Fruit fly (Drosophila melanogaster): ENCODE measurements around the gene ninaA.

The ninaA gene

dm6 chr2L:870749-871418, 6.2 kb upstream of the ninaA start (continued):
- TF ChIP-seq Rfx (GFP tag; IDR thresholded peaks at IDR 0.05) (peak; percentile 76), dm (GFP tag; optimal IDR thresholded peaks at IDR 0.05) (peak; percentile 93), Abd-B (GFP tag; optimal IDR thresholded peaks at IDR 0.05) (peak; percentile 51), seq (GFP tag; IDR thresholded peaks at IDR 0.05) (peak; percentile 47; the same call in 1 of the 2 replicates), CG7928 (GFP tag; optimal IDR thresholded peaks at IDR 0.05) (peak; percentile 95), B-H2 (GFP tag; optimal IDR thresholded peaks at IDR 0.05) (peak; percentile 11), bsh (GFP tag; optimal IDR thresholded peaks at IDR 0.05) (peak in 1 of 2 experiments; percentile 68), Meics (GFP tag; optimal IDR thresholded peaks at IDR 0.05) (peak; percentile 64), CG3065 (GFP tag; optimal IDR thresholded peaks at IDR 0.05) (peak; percentile 48), prd (optimal IDR thresholded peaks at IDR 0.05) (no peak), prd (GFP tag; IDR thresholded peaks at IDR 0.05) (peak; percentile 75), CG2889 (GFP tag; IDR thresholded peaks at IDR 0.05) (no peak), CG11723 (GFP tag; optimal IDR thresholded peaks at IDR 0.05) (peak; percentile 39), Lhr (GFP tag; optimal IDR thresholded peaks at IDR 0.05) (peak; percentile 41), Lim3 (GFP tag; IDR thresholded peaks at IDR 0.05) (no peak), nerfin-2 (GFP tag; IDR thresholded peaks at IDR 0.05; ENCODE audit: partially characterized antibody) (peak; percentile 11; the same call in 1 of the 2 replicates), schlank (tag; optimal IDR thresholded peaks at IDR 0.05) (peak; percentile 64), caup (GFP tag; optimal IDR thresholded peaks at IDR 0.05; ENCODE audit: severe bottlenecking) (peak; percentile 61), HLH3B (GFP tag; IDR thresholded peaks at IDR 0.05) (peak; percentile 64), CG18476 (GFP tag; optimal IDR thresholded peaks at IDR 0.05) (peak; percentile 62), CG8290 (GFP tag; optimal IDR thresholded peaks at IDR 0.05) (no peak), CG8290 (tag; optimal IDR thresholded peaks at IDR 0.05) (peak in 1 of 2 experiments; percentile 59), nom (GFP tag; optimal IDR thresholded peaks at IDR 0.05) (no peak), CG1832 (GFP tag; optimal IDR thresholded peaks at IDR 0.05) (no peak), cad (GFP tag; optimal IDR thresholded peaks at IDR 0.05) (no peak), sim (GFP tag; IDR thresholded peaks at IDR 0.05) (no peak), Hand (GFP tag; optimal IDR thresholded peaks at IDR 0.05) (no peak), CG8281 (tag; optimal IDR thresholded peaks at IDR 0.05) (no peak), CG16863 (GFP tag; optimal IDR thresholded peaks at IDR 0.05) (peak; percentile 69), exex (tag; optimal IDR thresholded peaks at IDR 0.05) (peak; percentile 4), sens-2 (GFP tag; IDR thresholded peaks at IDR 0.05) (peak; percentile 41; the same call in 1 of the 2 replicates), pb (GFP tag; optimal IDR thresholded peaks at IDR 0.05) (peak; percentile 61), odd (GFP tag; optimal IDR thresholded peaks at IDR 0.05) (peak; percentile 39), Nf-YC (tag; optimal IDR thresholded peaks at IDR 0.05) (peak; percentile 49), da (GFP tag; optimal IDR thresholded peaks at IDR 0.05) (no peak), Sry-β (GFP tag; optimal IDR thresholded peaks at IDR 0.05) (no peak), bowl (GFP tag; IDR thresholded peaks at IDR 0.05) (no peak), CG7745 (tag; optimal IDR thresholded peaks at IDR 0.05) (no peak), CG8765 (GFP tag; IDR thresholded peaks at IDR 0.05) (peak; percentile 51; the same call in 1 of the 2 replicates), mirr (GFP tag; optimal IDR thresholded peaks at IDR 0.05) (no peak), ato (GFP tag; IDR thresholded peaks at IDR 0.05; ENCODE audit: partially characterized antibody) (no peak), HHEX (GFP tag; optimal IDR thresholded peaks at IDR 0.05) (peak; percentile 43), CG10959 (GFP tag; IDR thresholded peaks at IDR 0.05) (no peak; the same call in 1 of the 2 replicates), Bgb (GFP tag; IDR thresholded peaks at IDR 0.05; ENCODE audit: partially characterized antibody) (peak; percentile 28; the same call in 1 of the 2 replicates), ken (GFP tag; IDR thresholded peaks at IDR 0.05) (peak; percentile 71), lab (GFP tag; optimal IDR thresholded peaks at IDR 0.05) (peak; percentile 71), BtbVII (GFP tag; optimal IDR thresholded peaks at IDR 0.05) (peak; percentile 67), Bdp1 (GFP tag; optimal IDR thresholded peaks at IDR 0.05) (peak; percentile 62), CG2875 (GFP tag; optimal IDR thresholded peaks at IDR 0.05) (peak; percentile 27)

Data from whole organism, embryonic.